Worm (Caenorhabditis elegans): ENCODE measurements around the gene acc-1.

Gene acc-1

DNA sequence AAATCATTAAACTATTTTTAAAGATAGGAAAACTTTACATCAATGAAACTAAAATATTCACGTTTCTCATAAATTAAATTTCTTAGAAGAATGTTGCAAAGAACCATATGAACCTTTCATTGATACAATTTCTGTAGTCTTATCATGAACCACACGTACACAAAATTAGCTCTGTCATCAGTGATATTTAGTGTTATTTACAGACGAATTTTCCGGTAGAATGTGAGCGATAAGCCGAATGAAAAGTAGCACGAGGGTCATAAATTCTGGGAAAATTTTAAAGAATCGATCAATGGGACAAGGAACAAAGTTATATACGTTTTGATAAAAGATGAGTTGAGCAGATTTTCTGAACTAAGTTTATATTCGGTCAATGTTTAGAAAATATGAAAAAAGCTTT lies 18.7 kb downstream of the acc-1 start:
- TF ChIP-seq pqm-1 (tag; optimal IDR thresholded peaks at IDR 0.05) (peak; percentile 96), egl-27 (tag; optimal IDR thresholded peaks at IDR 0.05) (no peak), elt-2 (tag; optimal IDR thresholded peaks at IDR 0.05) (peak; percentile 94), pha-4 (tag; optimal IDR thresholded peaks at IDR 0.05) (peak; percentile 54)

DNA sequence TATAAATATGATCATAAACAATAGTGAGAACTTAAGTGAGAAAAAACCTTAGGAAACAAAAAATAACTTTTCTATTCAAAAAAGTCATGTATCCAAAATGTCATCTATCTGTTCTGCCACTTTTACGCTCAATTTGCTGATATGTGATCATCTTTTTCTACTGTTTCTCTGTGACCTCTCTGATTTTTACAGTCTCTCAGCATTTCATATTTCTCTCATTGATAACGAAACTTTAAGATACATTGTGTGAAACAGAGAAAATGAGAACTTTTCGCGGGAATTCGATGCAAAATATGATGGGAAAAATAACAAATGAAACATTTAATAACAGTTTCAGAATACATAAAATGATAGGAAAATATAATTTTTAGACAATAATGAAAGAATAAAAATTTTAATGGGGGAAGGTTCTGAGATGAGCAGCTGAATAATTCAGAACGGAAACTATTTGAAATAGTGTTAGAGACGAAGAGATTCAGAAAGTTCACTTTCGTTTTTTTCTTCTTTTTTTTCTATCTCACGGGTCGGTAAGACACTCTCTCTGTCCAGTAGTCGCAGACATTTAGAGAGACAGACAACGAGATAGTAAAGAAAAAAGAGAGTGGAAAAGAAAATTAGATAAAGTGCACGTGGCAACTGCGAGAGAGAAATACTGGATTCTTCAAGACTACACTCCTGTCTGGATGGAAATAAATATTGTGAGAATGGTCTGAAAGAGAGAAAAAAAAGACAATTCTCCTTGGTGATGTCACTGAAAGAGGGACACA lies 19.6 kb downstream of the acc-1 start:
- TF ChIP-seq nfya-1 (tag; optimal IDR thresholded peaks at IDR 0.05; ENCODE audit: insufficient read depth) (peak; percentile 85), elt-1 (tag; optimal IDR thresholded peaks at IDR 0.05) (no peak), fos-1 (tag; optimal IDR thresholded peaks at IDR 0.05) (no peak), ceh-82 (tag; optimal IDR thresholded peaks at IDR 0.05) (no peak), ama-1 (optimal IDR thresholded peaks at IDR 0.05) (no peak), jun-1 (tag; optimal IDR thresholded peaks at IDR 0.05) (peak; percentile 32), fkh-10 (GFP tag; optimal IDR thresholded peaks at IDR 0.05) (peak; percentile 74), nhr-28 (tag; optimal IDR thresholded peaks at IDR 0.05) (no peak), nhr-76 (tag; optimal IDR thresholded peaks at IDR 0.05) (no peak), egl-27 (tag; optimal IDR thresholded peaks at IDR 0.05) (no peak), nhr-67 (tag; optimal IDR thresholded peaks at IDR 0.05) (no peak), pqm-1 (tag; optimal IDR thresholded peaks at IDR 0.05) (peak; percentile 85), aly-2 (tag; optimal IDR thresholded peaks at IDR 0.05) (no peak), hmg-11 (tag; optimal IDR thresholded peaks at IDR 0.05) (peak; percentile 60), egl-5 (tag; optimal IDR thresholded peaks at IDR 0.05) (no peak), ceh-16 (tag; optimal IDR thresholded peaks at IDR 0.05) (no peak), fkh-2 (tag; optimal IDR thresholded peaks at IDR 0.05) (no peak), elt-2 (tag; optimal IDR thresholded peaks at IDR 0.05) (peak; percentile 70), unc-62 (GFP tag; optimal IDR thresholded peaks at IDR 0.05) (no peak), unc-39 (tag; optimal IDR thresholded peaks at IDR 0.05) (no peak), R02D3.7 (tag; optimal IDR thresholded peaks at IDR 0.05) (no peak), nhr-237 (tag; optimal IDR thresholded peaks at IDR 0.05) (no peak), lsy-12 (tag; optimal IDR thresholded peaks at IDR 0.05) (no peak), ceh-28 (tag; optimal IDR thresholded peaks at IDR 0.05) (peak; percentile 48), skn-1 (tag; optimal IDR thresholded peaks at IDR 0.05) (no peak), daf-12 (tag; optimal IDR thresholded peaks at IDR 0.05) (no peak), nhr-23 (tag; optimal IDR thresholded peaks at IDR 0.05) (peak; percentile 79), snpc-4 (tag; optimal IDR thresholded peaks at IDR 0.05) (no peak), nhr-11 (tag; optimal IDR thresholded peaks at IDR 0.05) (no peak), nhr-77 (tag; optimal IDR thresholded peaks at IDR 0.05) (no peak), nhr-43 (tag; optimal IDR thresholded peaks at IDR 0.05; ENCODE audit: poor library complexity, severe bottlenecking) (peak; percentile 81), nhr-25 (tag; optimal IDR thresholded peaks at IDR 0.05) (peak; percentile 32), pha-4 (tag; optimal IDR thresholded peaks at IDR 0.05) (peak; percentile 83), tbx-2 (tag; optimal IDR thresholded peaks at IDR 0.05) (peak; percentile 33), ZK546.5 (tag; optimal IDR thresholded peaks at IDR 0.05) (no peak), lin-39 (tag; optimal IDR thresholded peaks at IDR 0.05) (no peak), ztf-4 (tag; optimal IDR thresholded peaks at IDR 0.05) (no peak), sea-2 (GFP tag; optimal IDR thresholded peaks at IDR 0.05) (no peak), ztf-11 (tag; optimal IDR thresholded peaks at IDR 0.05) (no peak), elt-3 (tag; optimal IDR thresholded peaks at IDR 0.05) (peak in 1 of 3 experiments; percentile 70), lin-15B (tag; optimal IDR thresholded peaks at IDR 0.05) (peak; percentile 7), mml-1 (tag; optimal IDR thresholded peaks at IDR 0.05) (no peak), eor-1 (tag; optimal IDR thresholded peaks at IDR 0.05) (no peak), ceh-9 (tag; optimal IDR thresholded peaks at IDR 0.05) (no peak), nhr-12 (tag; optimal IDR thresholded peaks at IDR 0.05) (no peak), zag-1 (tag; optimal IDR thresholded peaks at IDR 0.05) (no peak), mdl-1 (tag; optimal IDR thresholded peaks at IDR 0.05) (peak; percentile 96)

Data from whole organism, L3 larva.